Fruit fly (Drosophila melanogaster): Measurements from ENCODE around the gene pelo.

pelo gene

dm6 chr2L:9692364-9693348 lies 8.0 kb upstream of the pelo start (continued):
- 0 out of 3 replicates have a peak, but pooled peaks have one; percentile 26 for TF ChIP-seq Optix (GFP tag; IDR thresholded peaks at IDR 0.05)
- TF ChIP-seq CG17912 (GFP tag; optimal IDR thresholded peaks at IDR 0.05), result no peak
- TF ChIP-seq Ssrp (tag; optimal IDR thresholded peaks at IDR 0.05), result peak; percentile 14
- no peak for TF ChIP-seq ato (GFP tag; IDR thresholded peaks at IDR 0.05; ENCODE audit: partially characterized antibody)
- TF ChIP-seq bowl (GFP tag; IDR thresholded peaks at IDR 0.05), result peak; percentile 18; the same call in 1 of the 2 replicates
- peak; percentile 33 for TF ChIP-seq tin (GFP tag; optimal IDR thresholded peaks at IDR 0.05)
- peak; percentile 68 for TF ChIP-seq Poxn (GFP tag; IDR thresholded peaks at IDR 0.05)
- TF ChIP-seq seq (GFP tag; IDR thresholded peaks at IDR 0.05), result peak; percentile 82
- TF ChIP-seq bcd (GFP tag; optimal IDR thresholded peaks at IDR 0.05), result peak; percentile 34
- TF ChIP-seq CG2116 (GFP tag; optimal IDR thresholded peaks at IDR 0.05), result peak; percentile 21
- peak; percentile 84 for TF ChIP-seq CG2120 (GFP tag; optimal IDR thresholded peaks at IDR 0.05)
- TF ChIP-seq mld (GFP tag; IDR thresholded peaks at IDR 0.05; ENCODE audit: partially characterized antibody), result no peak
- TF ChIP-seq CG33557 (GFP tag; optimal IDR thresholded peaks at IDR 0.05), result no peak
- TF ChIP-seq hkb (optimal IDR thresholded peaks at IDR 0.05), result no peak
- TF ChIP-seq hkb (GFP tag; IDR thresholded peaks at IDR 0.05), result peak; percentile 86
- TF ChIP-seq sna (GFP tag; IDR thresholded peaks at IDR 0.05; ENCODE audit: partially characterized antibody), result no peak
- TF ChIP-seq ATbp (GFP tag; optimal IDR thresholded peaks at IDR 0.05), result peak; percentile 12
- TF ChIP-seq slbo (GFP tag; IDR thresholded peaks at IDR 0.05), result peak; percentile 95
- peak; percentile 77 for TF ChIP-seq CG2678 (tag; optimal IDR thresholded peaks at IDR 0.05)
- TF ChIP-seq Hand (GFP tag; optimal IDR thresholded peaks at IDR 0.05), result peak; percentile 54
- no peak for TF ChIP-seq Gsc (GFP tag; IDR thresholded peaks at IDR 0.05)
- TF ChIP-seq pho (GFP tag; optimal IDR thresholded peaks at IDR 0.05), result peak; percentile 40
- peak; percentile 86 for TF ChIP-seq CG11695 (GFP tag; IDR thresholded peaks at IDR 0.05)
- peak; percentile 10 for TF ChIP-seq chn (GFP tag; optimal IDR thresholded peaks at IDR 0.05)
- TF ChIP-seq CG16863 (GFP tag; optimal IDR thresholded peaks at IDR 0.05), result no peak
- TF ChIP-seq Opbp (GFP tag; IDR thresholded peaks at IDR 0.05; ENCODE audit: partially characterized antibody), result no peak
- TF ChIP-seq CG10366 (GFP tag; IDR thresholded peaks at IDR 0.05), result peak; percentile 76
- TF ChIP-seq Hr51 (GFP tag; optimal IDR thresholded peaks at IDR 0.05), result peak; percentile 15 to 78
- TF ChIP-seq CG4404 (GFP tag; IDR thresholded peaks at IDR 0.05), result peak; percentile 24; the same call in 1 of the 2 replicates
- no peak for TF ChIP-seq tx (GFP tag; optimal IDR thresholded peaks at IDR 0.05)
- TF ChIP-seq ewg (GFP tag; optimal IDR thresholded peaks at IDR 0.05), result no peak
- TF ChIP-seq CG11504 (tag; optimal IDR thresholded peaks at IDR 0.05), result peak; percentile 75
- TF ChIP-seq CG15696 (tag; optimal IDR thresholded peaks at IDR 0.05), result no peak
- no peak for TF ChIP-seq pros (GFP tag; optimal IDR thresholded peaks at IDR 0.05)
- TF ChIP-seq chinmo (GFP tag; IDR thresholded peaks at IDR 0.05; ENCODE audit: partially characterized antibody), result peak; percentile 97; the same call in 3 of the 4 replicates
- no peak for TF ChIP-seq Tbp (GFP tag; optimal IDR thresholded peaks at IDR 0.05)
- 0 out of 2 replicates have a peak, but pooled peaks have one; percentile 24 for TF ChIP-seq wor (GFP tag; IDR thresholded peaks at IDR 0.05)
- TF ChIP-seq CG8924 (tag; optimal IDR thresholded peaks at IDR 0.05), result peak; percentile 52
- TF ChIP-seq CG3065 (GFP tag; optimal IDR thresholded peaks at IDR 0.05), result no peak
- no peak for TF ChIP-seq jumu (GFP tag; optimal IDR thresholded peaks at IDR 0.05)
- TF ChIP-seq fru (optimal IDR thresholded peaks at IDR 0.05), result no peak
- peak; percentile 58 for TF ChIP-seq caup (GFP tag; optimal IDR thresholded peaks at IDR 0.05; ENCODE audit: severe bottlenecking)
- peak; percentile 29 for TF ChIP-seq Abd-B (GFP tag; optimal IDR thresholded peaks at IDR 0.05)
- peak; percentile 10; the same call in 1 of the 2 replicates for TF ChIP-seq CG13287 (GFP tag; IDR thresholded peaks at IDR 0.05; ENCODE audit: partially characterized antibody)
- no peak for TF ChIP-seq CrebB (tag; optimal IDR thresholded peaks at IDR 0.05)
- peak; percentile 53 for TF ChIP-seq Blimp-1 (GFP tag; optimal IDR thresholded peaks at IDR 0.05)
- TF ChIP-seq peb (GFP tag; IDR thresholded peaks at IDR 0.05), result peak; percentile 9; the same call in 1 of the 2 replicates
